Fruit fly (Drosophila melanogaster) whole organism, wandering third instar larva: ENCODE data around the gene Atox1.

ENCODE experiments used
- Dfd ChIP-seq: fragments of >200 bp; optimal IDR thresholded peaks from 2 replicates; lab custom pipeline; 2017; ENCODE audit warnings: missing biosample characterization, missing genetic modification characterization
- Hr83 ChIP-seq: fragments of 200-300 bp; sonication (Bioruptor generic); optimal IDR thresholded peaks from 2 replicates; lab custom pipeline; 2016; ENCODE audit warnings: missing biosample characterization, mild to moderate bottlenecking, missing genetic modification characterization, moderate library complexity; ENCODE audit not compliant: poor library complexity, severe bottlenecking
- Myc ChIP-seq: fragments of >200 bp; optimal IDR thresholded peaks from 2 replicates; lab custom pipeline; 2017
- OdsH ChIP-seq: fragments of 200-800 bp; sonication (Bioruptor generic); optimal IDR thresholded peaks from 2 replicates; lab custom pipeline; 2016; ENCODE audit warnings: missing biosample characterization, mild to moderate bottlenecking, missing genetic modification characterization
- Vsx2 ChIP-seq: fragments of 200-300, 225-300 bp; sonication (Bioruptor generic); optimal IDR thresholded peaks from 2 replicates; lab custom pipeline; 2018; ENCODE audit warnings: missing biosample characterization, missing genetic modification characterization; ENCODE audit not compliant: partially characterized antibody
- br ChIP-seq: fragments of 200-800 bp; sonication (Bioruptor generic); optimal IDR thresholded peaks from 2 replicates; lab custom pipeline; 2016; ENCODE audit warnings: missing biosample characterization, missing genetic modification characterization
- dmrt93B ChIP-seq: fragments of 200-800 bp; sonication (Bioruptor generic); optimal IDR thresholded peaks from 2 replicates; lab custom pipeline; 2018; ENCODE audit warnings: missing biosample characterization, mild to moderate bottlenecking, missing genetic modification characterization
- lola ChIP-seq: fragments of >200 bp; optimal IDR thresholded peaks from 2 replicates; lab custom pipeline; 2017; ENCODE audit warnings: missing biosample characterization, missing genetic modification characterization
- psq ChIP-seq: fragments of 200-800 bp; sonication (Bioruptor generic); optimal IDR thresholded peaks from 3 replicates; lab custom pipeline; 2017; ENCODE audit warnings: missing biosample characterization, mild to moderate bottlenecking, missing genetic modification characterization, moderate library complexity
- usp ChIP-seq: fragments of >200 bp; optimal IDR thresholded peaks from 2 replicates; lab custom pipeline; 2017; ENCODE audit warnings: missing biosample characterization, missing genetic modification characterization

DNA sequence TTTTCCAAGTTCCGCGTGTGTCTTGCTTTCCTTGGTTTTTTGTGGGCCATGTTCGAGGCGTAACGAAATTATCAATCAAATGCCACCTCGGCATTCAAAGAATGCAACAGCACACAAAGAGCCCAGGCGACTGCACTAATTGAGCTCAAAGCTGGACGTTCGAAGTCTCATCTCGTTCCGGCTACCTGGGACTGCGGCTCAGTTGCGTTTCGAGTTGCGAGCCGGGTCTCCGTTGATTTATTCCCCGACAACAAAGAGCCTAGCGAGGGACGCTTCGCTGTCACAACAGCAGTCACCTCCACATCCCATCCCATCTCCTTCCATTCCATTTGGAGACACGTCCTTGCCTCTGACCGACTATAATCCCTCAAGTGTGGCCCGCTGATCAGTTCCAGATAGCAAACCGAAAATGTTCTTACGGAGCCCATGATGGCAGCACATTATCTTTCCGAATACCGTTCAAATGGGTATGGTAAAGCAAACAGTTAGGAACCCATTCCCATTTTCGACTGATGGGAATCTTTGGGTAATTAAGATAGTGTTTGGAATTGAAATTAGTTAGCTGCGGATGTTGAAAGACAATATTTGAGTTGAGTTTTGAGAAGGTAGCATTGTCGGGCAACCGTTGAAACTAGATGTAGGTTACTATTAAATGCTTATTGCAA is 2.2 kb downstream of the Atox1 start:
- no peak for TF ChIP-seq psq (GFP tag; lab: Kevin White, UChicago)
- no peak for TF ChIP-seq usp (GFP tag; lab: Kevin White, UChicago)
- TF ChIP-seq Vsx2 (GFP tag; lab: Kevin White, UChicago) = no peak
- TF ChIP-seq Hr83 (GFP tag; lab: Kevin White, UChicago) = no peak
- no peak for TF ChIP-seq Myc (lab: Kevin White, UChicago)
- no peak for TF ChIP-seq lola (GFP tag; lab: Kevin White, UChicago)
- TF ChIP-seq OdsH = no peak
- no peak for TF ChIP-seq Dfd (GFP tag; lab: Kevin White, UChicago)
- TF ChIP-seq dmrt93B = no peak
- no peak for TF ChIP-seq br
